Fruit fly (Drosophila melanogaster) whole organism, embryonic: ENCODE data around the gene CG43448.
A peak's percentile ranks its signal among the peaks of the same experiment; 100 is the strongest.

Source experiments
- Atf-2 ChIP-seq: fragments of 200-800 bp; sonication (Bioruptor generic); optimal IDR thresholded peaks from 2 replicates; lab custom pipeline; 2016; ENCODE audit warnings: missing biosample characterization, missing genetic modification characterization
- Awh ChIP-seq: fragments of 200-800 bp; sonication (Bioruptor generic); IDR thresholded peaks from 2 replicates; pipeline ENCODE4, ENCODE4 v1.3.6; 2022; ENCODE audit warnings: missing biosample characterization, missing genetic modification characterization
- B-H2 ChIP-seq: fragments of 200-800 bp; sonication (Bioruptor generic); optimal IDR thresholded peaks from 2 replicates; lab custom pipeline; 2018; ENCODE audit warnings: missing biosample characterization, mild to moderate bottlenecking, missing genetic modification characterization
- BEAF-32 ChIP-seq: fragments of 200-800 bp; sonication (Bioruptor generic); optimal IDR thresholded peaks from 3 replicates; lab custom pipeline; 2017; ENCODE audit warnings: missing biosample characterization, missing genetic modification characterization, mild to moderate bottlenecking, moderate library complexity, missing genetic modification reagents
- CG10654 ChIP-seq: fragments of 200-800 bp; sonication (Bioruptor generic); optimal IDR thresholded peaks from 2 replicates; lab custom pipeline; 2016; ENCODE audit warnings: missing biosample characterization, missing genetic modification characterization
- CG11093 ChIP-seq: fragments of 200-800 bp; sonication (Bioruptor generic); IDR thresholded peaks from 3 replicates; pipeline ENCODE4 v1.3.6; 2022; ENCODE audit warnings: missing biosample characterization, missing genetic modification characterization
- CG11247 ChIP-seq: fragments of 200-800 bp; sonication (Bioruptor generic); IDR thresholded peaks from 2 replicates; pipeline ENCODE4 v1.3.6; 2022; ENCODE audit warnings: missing biosample characterization, missing genetic modification characterization
- CG11398 ChIP-seq: fragments of 200-800 bp; sonication (Bioruptor generic); optimal IDR thresholded peaks from 2 replicates; lab custom pipeline; 2016; ENCODE audit warnings: missing biosample characterization, missing genetic modification characterization
- CG14050 ChIP-seq: fragments of 200-800 bp; sonication (Bioruptor generic); IDR thresholded peaks from 3 replicates; pipeline ENCODE4 v1.3.6; 2022; ENCODE audit warnings: missing biosample characterization, missing genetic modification characterization
- CG14667 ChIP-seq: fragments of 200-800 bp; sonication (Bioruptor generic); IDR thresholded peaks from 2 replicates; pipeline ENCODE4 v1.3.6; 2022; ENCODE audit warnings: missing biosample characterization, missing genetic modification characterization
- CG16815 ChIP-seq: fragments of 200-800 bp; sonication (Bioruptor generic); optimal IDR thresholded peaks from 3 replicates; lab custom pipeline; 2017; ENCODE audit warnings: missing biosample characterization, mild to moderate bottlenecking, missing genetic modification characterization
- CG2116 ChIP-seq: fragments of 200-800 bp; sonication (Bioruptor generic); optimal IDR thresholded peaks from 3 replicates; lab custom pipeline; 2018; ENCODE audit warnings: missing biosample characterization, mild to moderate bottlenecking, missing genetic modification characterization
- CG30431 ChIP-seq: fragments of 200-800 bp; sonication (Bioruptor generic); optimal IDR thresholded peaks from 2 replicates; lab custom pipeline; 2017; ENCODE audit warnings: missing biosample characterization, missing genetic modification characterization
- CG3281 ChIP-seq: fragments of 200-800 bp; sonication (Bioruptor generic); optimal IDR thresholded peaks from 3 replicates; lab custom pipeline; 2017; ENCODE audit warnings: missing biosample characterization, mild to moderate bottlenecking, missing genetic modification characterization
- CG33213 ChIP-seq: fragments of 200-800 bp; sonication (Bioruptor generic); optimal IDR thresholded peaks from 3 replicates; lab custom pipeline; 2016; ENCODE audit warnings: missing biosample characterization, missing genetic modification characterization
- CG34422 ChIP-seq: fragments of 200-800 bp; sonication (Bioruptor generic); IDR thresholded peaks from 3 replicates; pipeline ENCODE4 v1.3.6; 2022; ENCODE audit warnings: missing biosample characterization, missing genetic modification characterization
- CG5953 ChIP-seq: fragments of 200-800 bp; sonication (Bioruptor generic); IDR thresholded peaks from 2 replicates; pipeline ENCODE4 v1.3.6; 2022; ENCODE audit warnings: missing biosample characterization, missing genetic modification characterization
- CG6689 ChIP-seq: fragments of 200-800 bp; sonication (Bioruptor generic); IDR thresholded peaks from 2 replicates; pipeline ENCODE4 v1.3.6; 2022; ENCODE audit warnings: missing biosample characterization, missing genetic modification characterization
- CG6854 ChIP-seq: fragments of 200-800 bp; sonication (Bioruptor generic); optimal IDR thresholded peaks from 3 replicates; lab custom pipeline; 2017; ENCODE audit warnings: missing biosample characterization, mild to moderate bottlenecking, missing genetic modification characterization
- CG8089 ChIP-seq: fragments of 200-800 bp; sonication (Bioruptor generic); optimal IDR thresholded peaks from 3 replicates; lab custom pipeline; 2016; ENCODE audit warnings: missing biosample characterization, missing genetic modification characterization
- CG8290 ChIP-seq, 3 experiments: fragments of 200-800 bp; sonication (Bioruptor generic); optimal IDR thresholded peaks; 2 replicates each; lab custom pipeline; 2016 to 2019; ENCODE audit warnings: missing biosample characterization in 3 of 3, missing genetic modification characterization in 3 of 3, mild to moderate bottlenecking in 2 of 3, moderate library complexity in 1 of 3
- CG8924 ChIP-seq: fragments of 200-800 bp; optimal IDR thresholded peaks from 3 replicates; lab custom pipeline; 2019; ENCODE audit warnings: missing biosample characterization, mild to moderate bottlenecking, missing genetic modification characterization, moderate library complexity
- CG9609 ChIP-seq: fragments of 200-800 bp; sonication (Bioruptor generic); optimal IDR thresholded peaks from 3 replicates; lab custom pipeline; 2016; ENCODE audit warnings: missing biosample characterization, missing genetic modification characterization
- Dek ChIP-seq: fragments of 200-800 bp; sonication (Bioruptor generic); optimal IDR thresholded peaks from 3 replicates; lab custom pipeline; 2019; ENCODE audit warnings: missing biosample characterization, mild to moderate bottlenecking, missing genetic modification characterization, moderate library complexity
- Dfd ChIP-seq, 2 experiments: fragments of >200 bp; optimal IDR thresholded peaks; 2 replicates each; lab custom pipeline; 2017; ENCODE audit warnings: missing biosample characterization in 2 of 2, missing genetic modification characterization in 2 of 2
- Dip3 ChIP-seq: fragments of 200-800 bp; sonication (Bioruptor generic); optimal IDR thresholded peaks from 3 replicates; lab custom pipeline; 2016; ENCODE audit warnings: missing biosample characterization, missing genetic modification characterization
- Dref ChIP-seq: fragments of 200-800 bp; sonication (Bioruptor generic); IDR thresholded peaks from 2 replicates; pipeline ENCODE4 v1.3.6; 2022; ENCODE audit warnings: missing biosample characterization, missing genetic modification characterization
- Fer2 ChIP-seq: fragments of 200-800 bp; sonication (Bioruptor generic); optimal IDR thresholded peaks from 2 replicates; lab custom pipeline; 2018; ENCODE audit warnings: missing biosample characterization, mild to moderate bottlenecking, missing genetic modification characterization, moderate library complexity
- HmgZ ChIP-seq: fragments of 200-800 bp; sonication (Bioruptor generic); optimal IDR thresholded peaks from 2 replicates; lab custom pipeline; 2018; ENCODE audit warnings: missing biosample characterization, mild to moderate bottlenecking, missing genetic modification characterization
- Hmx ChIP-seq: fragments of 200-800 bp; sonication (Bioruptor generic); optimal IDR thresholded peaks from 2 replicates; lab custom pipeline; 2016; ENCODE audit warnings: missing biosample characterization, missing genetic modification characterization
- Lpt ChIP-seq: fragments of >200 bp; optimal IDR thresholded peaks from 2 replicates; lab custom pipeline; 2018; ENCODE audit warnings: missing biosample characterization, missing genetic modification characterization
- MTF-1 ChIP-seq: fragments of 200-800 bp; sonication (Bioruptor generic); optimal IDR thresholded peaks from 2 replicates; lab custom pipeline; 2018; ENCODE audit warnings: missing biosample characterization, mild to moderate bottlenecking, missing genetic modification characterization, borderline replicate concordance
- Sox100B ChIP-seq: fragments of 200-800 bp; sonication (Bioruptor generic); optimal IDR thresholded peaks from 3 replicates; lab custom pipeline; 2018; ENCODE audit warnings: missing biosample characterization, mild to moderate bottlenecking, missing genetic modification characterization
- Sox102F ChIP-seq: fragments of 200-800 bp; sonication (Bioruptor generic); optimal IDR thresholded peaks from 2 replicates; lab custom pipeline; 2018; ENCODE audit warnings: missing biosample characterization, mild to moderate bottlenecking, missing genetic modification characterization, moderate library complexity
- ab ChIP-seq: fragments of 200-800 bp; sonication (Bioruptor generic); optimal IDR thresholded peaks from 2 replicates; lab custom pipeline; 2016; ENCODE audit warnings: missing biosample characterization, missing genetic modification characterization
- ap ChIP-seq: fragments of 200-800 bp; sonication (Bioruptor generic); IDR thresholded peaks from 2 replicates; pipeline ENCODE4 v1.3.6; 2022; ENCODE audit warnings: missing biosample characterization, missing genetic modification characterization
- dm ChIP-seq: fragments of 200-800 bp; sonication (Bioruptor generic); optimal IDR thresholded peaks from 3 replicates; lab custom pipeline; 2016; ENCODE audit warnings: missing biosample characterization, missing genetic modification characterization
- ewg ChIP-seq: fragments of 200-800 bp; sonication (Bioruptor generic); optimal IDR thresholded peaks from 3 replicates; lab custom pipeline; 2017; ENCODE audit warnings: mild to moderate bottlenecking, missing biosample characterization, missing genetic modification reagents, missing genetic modification characterization
- eyg ChIP-seq: fragments of 200-800 bp; sonication (Bioruptor generic); optimal IDR thresholded peaks from 3 replicates; lab custom pipeline; 2016; ENCODE audit warnings: missing biosample characterization, missing genetic modification characterization
- her ChIP-seq: fragments of 200-800 bp; sonication (Bioruptor generic); optimal IDR thresholded peaks from 2 replicates; lab custom pipeline; 2016; ENCODE audit warnings: missing biosample characterization, missing genetic modification characterization
- kni ChIP-seq: fragments of 200-800 bp; sonication (Bioruptor generic); optimal IDR thresholded peaks from 3 replicates; lab custom pipeline; 2017; ENCODE audit warnings: mild to moderate bottlenecking, missing biosample characterization, missing genetic modification reagents, missing genetic modification characterization
- lilli ChIP-seq: fragments of 200-800 bp; sonication (Bioruptor generic); optimal IDR thresholded peaks from 3 replicates; lab custom pipeline; 2016; ENCODE audit warnings: missing biosample characterization, missing genetic modification characterization
- nau ChIP-seq: fragments of 200-800 bp; sonication (Bioruptor generic); optimal IDR thresholded peaks from 3 replicates; lab custom pipeline; 2017; ENCODE audit warnings: missing biosample characterization, mild to moderate bottlenecking, missing genetic modification characterization, missing genetic modification reagents
- odd ChIP-seq: fragments of 200-800 bp; sonication (Bioruptor generic); optimal IDR thresholded peaks from 2 replicates; lab custom pipeline; 2017; ENCODE audit warnings: missing biosample characterization, mild to moderate bottlenecking, missing genetic modification characterization
- run ChIP-seq: fragments of 200-800 bp; sonication (Bioruptor generic); optimal IDR thresholded peaks from 3 replicates; lab custom pipeline; 2018; ENCODE audit warnings: missing biosample characterization, mild to moderate bottlenecking, missing genetic modification characterization
- sd ChIP-seq: fragments of 200-800 bp; sonication (Bioruptor generic); optimal IDR thresholded peaks from 3 replicates; lab custom pipeline; 2018; ENCODE audit warnings: missing biosample characterization, mild to moderate bottlenecking, missing genetic modification characterization, moderate library complexity
- sens-2 ChIP-seq: fragments of 200-800 bp; sonication (Bioruptor generic); IDR thresholded peaks from 2 replicates; pipeline ENCODE4 v1.3.6; 2022; ENCODE audit warnings: missing biosample characterization, missing genetic modification characterization
- sisA ChIP-seq: fragments of 200-800 bp; sonication (Bioruptor generic); IDR thresholded peaks from 2 replicates; pipeline ENCODE4 v1.3.6; 2022; ENCODE audit warnings: missing biosample characterization, missing genetic modification characterization
- sna ChIP-seq: fragments of 200-800 bp; sonication (Bioruptor generic); IDR thresholded peaks from 2 replicates; pipeline ENCODE4 v1.3.6; 2022; ENCODE audit warnings: missing biosample characterization, missing genetic modification characterization; ENCODE audit not compliant: partially characterized antibody
- unpg ChIP-seq: fragments of 200-800 bp; sonication (Bioruptor generic); optimal IDR thresholded peaks from 3 replicates; lab custom pipeline; 2018; ENCODE audit warnings: missing biosample characterization, mild to moderate bottlenecking, missing genetic modification characterization, moderate library complexity
- z ChIP-seq: fragments of 200-800 bp; sonication (Bioruptor generic); IDR thresholded peaks from 3 replicates; pipeline ENCODE4 v1.3.6; 2022; ENCODE audit warnings: missing biosample characterization, missing genetic modification characterization
- zfh2 ChIP-seq: fragments of 200-800 bp; sonication (Bioruptor generic); optimal IDR thresholded peaks from 2 replicates; lab custom pipeline; 2016; ENCODE audit warnings: missing biosample characterization, missing genetic modification characterization

CG43448 gene

DNA sequence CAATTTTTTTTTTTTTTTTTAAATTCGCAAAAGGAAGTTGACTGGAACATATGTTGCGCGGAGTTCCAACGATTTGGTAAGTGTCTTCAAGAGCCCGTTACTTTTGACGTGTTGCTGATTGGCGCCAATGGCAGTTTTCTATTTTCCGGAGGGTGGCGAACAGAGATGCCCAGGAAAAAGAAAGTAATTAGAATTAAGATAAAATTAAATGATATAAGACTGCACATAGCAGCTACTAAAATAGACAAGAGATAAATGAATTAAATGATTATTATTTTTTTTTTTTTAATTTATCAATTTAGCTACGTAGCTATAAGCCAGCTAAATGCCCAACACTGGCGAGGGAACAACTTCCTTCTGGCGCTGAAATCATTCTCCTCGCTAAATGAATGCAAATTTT lies 15.3 kb downstream of the CG43448 start (continued):
- TF ChIP-seq odd (no peak), ewg (GFP tag; lab: Kevin White, UChicago) (no peak), Atf-2 (GFP tag; lab: Kevin White, UChicago) (no peak), CG10654 (no peak), Dip3 (GFP tag; lab: Kevin White, UChicago) (no peak), Hmx (GFP tag; lab: Kevin White, UChicago) (no peak), run (tag; lab: Kevin White, UChicago) (no peak), CG8089 (no peak), CG14667 (GFP tag; lab: Robert Waterston, UW) (no peak), Fer2 (tag; lab: Kevin White, UChicago) (no peak), MTF-1 (GFP tag; lab: Kevin White, UChicago) (no peak), CG11093 (GFP tag; lab: Robert Waterston, UW) (no peak), Dek (no peak), CG9609 (GFP tag; lab: Kevin White, UChicago) (no peak), CG5953 (GFP tag; lab: Robert Waterston, UW) (no peak), CG3281 (no peak), CG30431 (GFP tag; lab: Kevin White, UChicago) (peak; percentile 9), kni (GFP tag; lab: Kevin White, UChicago) (no peak), eyg (GFP tag; lab: Kevin White, UChicago) (no peak), CG6854 (GFP tag; lab: Kevin White, UChicago) (no peak), CG8924 (tag; lab: Kevin White, UChicago) (no peak), CG16815 (GFP tag; lab: Kevin White, UChicago) (no peak), CG34422 (no peak), Sox102F (peak; percentile 35), Dfd (GFP tag; optimal IDR thresholded peaks at IDR 0.05; lab: Kevin White, UChicago) (no peak), nau (GFP tag; lab: Kevin White, UChicago) (no peak), sisA (GFP tag; lab: Robert Waterston, UW) (no peak), CG8290 (GFP tag; optimal IDR thresholded peaks at IDR 0.05; lab: Kevin White, UChicago) (no peak), CG8290 (tag; optimal IDR thresholded peaks at IDR 0.05; lab: Kevin White, UChicago) (no peak), BEAF-32 (no peak), Awh (GFP tag; lab: Robert Waterston, UW) (no peak), zfh2 (GFP tag; lab: Kevin White, UChicago) (no peak), z (GFP tag; lab: Robert Waterston, UW) (no peak), lilli (GFP tag; lab: Kevin White, UChicago) (no peak), Lpt (GFP tag; lab: Kevin White, UChicago) (no peak), CG6689 (GFP tag; lab: Robert Waterston, UW) (peak; percentile 52; the same call in 1 of the 2 replicates), sens-2 (GFP tag; lab: Robert Waterston, UW) (peak; percentile 65), B-H2 (no peak), Dref (GFP tag; lab: Robert Waterston, UW) (no peak), unpg (GFP tag; lab: Kevin White, UChicago) (peak; percentile 41), HmgZ (no peak), sd (tag; lab: Kevin White, UChicago) (no peak), CG2116 (GFP tag; lab: Kevin White, UChicago) (no peak), Sox100B (GFP tag; lab: Kevin White, UChicago) (peak; percentile 8), CG11398 (GFP tag; lab: Kevin White, UChicago) (no peak), her (GFP tag; lab: Kevin White, UChicago) (no peak), CG14050 (no peak), dm (GFP tag; lab: Kevin White, UChicago) (no peak), CG11247 (GFP tag; lab: Robert Waterston, UW) (no peak), CG33213 (GFP tag; lab: Kevin White, UChicago) (no peak), ab (GFP tag; lab: Kevin White, UChicago) (no peak), sna (no peak), ap (GFP tag; lab: Robert Waterston, UW) (no peak)
